Worm (Caenorhabditis elegans) whole organism, late embryonic: ENCODE measurements around the gene mdt-26.

Experiments used
- C08G9.2 ChIP-seq: sonication (generic microtip); optimal IDR thresholded peaks from 2 replicates; lab custom pipeline; 2016; ENCODE audit warnings: mild to moderate bottlenecking, missing genetic modification characterization, moderate library complexity, missing compliant biosample characterization
- C38D4.7 ChIP-seq: fragments of 200-800 bp; sonication (Bioruptor generic); optimal IDR thresholded peaks from 2 replicates; lab custom pipeline; 2018; ENCODE audit warnings: mild to moderate bottlenecking, missing genetic modification characterization, moderate library complexity, missing compliant biosample characterization
- K02D7.2 ChIP-seq: sonication (generic microtip); optimal IDR thresholded peaks from 2 replicates; lab custom pipeline; 2017; ENCODE audit warnings: mild to moderate bottlenecking, missing genetic modification characterization, missing compliant biosample characterization
- ahr-1 ChIP-seq: sonication (generic microtip); optimal IDR thresholded peaks from 2 replicates; lab custom pipeline; 2016; ENCODE audit warnings: missing genetic modification characterization, missing compliant biosample characterization
- ama-1 ChIP-seq: fragments of 150-350 bp; optimal IDR thresholded peaks from 2 replicates; lab custom pipeline; 2014
- ceh-14 ChIP-seq: sonication (generic microtip); optimal IDR thresholded peaks from 2 replicates; lab custom pipeline; 2016; ENCODE audit warnings: missing genotype, missing genetic modification characterization, missing compliant biosample characterization
- ceh-2 ChIP-seq: sonication (generic microtip); optimal IDR thresholded peaks from 2 replicates; lab custom pipeline; 2016; ENCODE audit warnings: missing genotype, missing genetic modification characterization, missing compliant biosample characterization
- ceh-22 ChIP-seq: sonication (generic microtip); optimal IDR thresholded peaks from 2 replicates; lab custom pipeline; 2017; ENCODE audit warnings: missing biosample characterization, missing genetic modification characterization
- ceh-24 ChIP-seq: sonication (generic microtip); optimal IDR thresholded peaks from 2 replicates; lab custom pipeline; 2016; ENCODE audit warnings: mild to moderate bottlenecking, missing genetic modification characterization, missing compliant biosample characterization
- ceh-31 ChIP-seq: sonication (generic microtip); optimal IDR thresholded peaks from 2 replicates; lab custom pipeline; 2016; ENCODE audit warnings: missing genetic modification characterization, missing compliant biosample characterization
- dmd-4 ChIP-seq: sonication (generic microtip); optimal IDR thresholded peaks from 2 replicates; lab custom pipeline; 2016; ENCODE audit warnings: borderline replicate concordance, missing genetic modification characterization, missing compliant biosample characterization
- dve-1 ChIP-seq: sonication (generic microtip); optimal IDR thresholded peaks from 2 replicates; lab custom pipeline; 2017; ENCODE audit warnings: antibody characterized with exemption, mild to moderate bottlenecking, missing genetic modification characterization, missing compliant biosample characterization
- elt-2 ChIP-seq: sonication (generic microtip); optimal IDR thresholded peaks from 2 replicates; lab custom pipeline; 2016; ENCODE audit warnings: missing genetic modification reagents, missing genetic modification characterization, missing compliant biosample characterization
- fax-1 ChIP-seq: sonication (generic microtip); optimal IDR thresholded peaks from 2 replicates; lab custom pipeline; 2016; ENCODE audit warnings: missing genotype, missing genetic modification characterization, missing compliant biosample characterization
- fkh-10 ChIP-seq: fragments of 150-350 bp; optimal IDR thresholded peaks from 2 replicates; lab custom pipeline; 2014; ENCODE audit warnings: missing biosample characterization, missing genetic modification reagents, missing genetic modification characterization
- hlh-13 ChIP-seq: fragments of 200-800 bp; sonication (Bioruptor generic); optimal IDR thresholded peaks from 2 replicates; lab custom pipeline; 2018; ENCODE audit warnings: mild to moderate bottlenecking, missing genetic modification characterization, missing compliant biosample characterization
- hlh-15 ChIP-seq: sonication (generic microtip); optimal IDR thresholded peaks from 2 replicates; lab custom pipeline; 2016; ENCODE audit warnings: missing genetic modification characterization, missing compliant biosample characterization
- hlh-6 ChIP-seq: sonication (generic microtip); optimal IDR thresholded peaks from 2 replicates; lab custom pipeline; 2016; ENCODE audit warnings: missing genotype, missing genetic modification characterization, missing compliant biosample characterization
- hlh-8 ChIP-seq: sonication (generic microtip); optimal IDR thresholded peaks from 2 replicates; lab custom pipeline; 2016; ENCODE audit warnings: missing genotype, missing genetic modification characterization, missing compliant biosample characterization
- lim-6 ChIP-seq: sonication (generic microtip); optimal IDR thresholded peaks from 2 replicates; lab custom pipeline; 2016; ENCODE audit warnings: missing genetic modification characterization, missing compliant biosample characterization
- mec-3 ChIP-seq: sonication (generic microtip); optimal IDR thresholded peaks from 2 replicates; lab custom pipeline; 2016; ENCODE audit warnings: borderline replicate concordance, missing genetic modification characterization, missing compliant biosample characterization
- nfya-1 ChIP-seq: sonication (generic microtip); optimal IDR thresholded peaks from 2 replicates; lab custom pipeline; 2017; ENCODE audit warnings: missing genetic modification characterization, mild to moderate bottlenecking, missing compliant biosample characterization, antibody characterized with exemption, moderate library complexity
- nhr-232 ChIP-seq: sonication (generic microtip); optimal IDR thresholded peaks from 2 replicates; lab custom pipeline; 2016; ENCODE audit warnings: missing genetic modification characterization, missing compliant biosample characterization
- pag-3 ChIP-seq: sonication (generic microtip); optimal IDR thresholded peaks from 2 replicates; lab custom pipeline; 2016; ENCODE audit warnings: missing compliant biosample characterization, missing genetic modification characterization, borderline replicate concordance
- pat-9 ChIP-seq: fragments of 200-800 bp; sonication (Bioruptor generic); optimal IDR thresholded peaks from 2 replicates; lab custom pipeline; 2018; ENCODE audit warnings: mild to moderate bottlenecking, missing genetic modification characterization, moderate library complexity, missing compliant biosample characterization
- pha-2 ChIP-seq: sonication (generic microtip); optimal IDR thresholded peaks from 2 replicates; lab custom pipeline; 2017; ENCODE audit warnings: mild to moderate bottlenecking, missing genetic modification characterization, missing compliant biosample characterization
- pqm-1 ChIP-seq: sonication (generic microtip); optimal IDR thresholded peaks from 2 replicates; lab custom pipeline; 2016; ENCODE audit warnings: missing genetic modification characterization, missing compliant biosample characterization
- ref-2 ChIP-seq: sonication (generic microtip); optimal IDR thresholded peaks from 2 replicates; lab custom pipeline; 2016; ENCODE audit warnings: missing genetic modification characterization, missing compliant biosample characterization
- sdc-2 ChIP-seq: sonication (generic microtip); optimal IDR thresholded peaks from 2 replicates; lab custom pipeline; 2016; ENCODE audit warnings: missing genotype, missing genetic modification characterization, missing compliant biosample characterization
- sox-2 ChIP-seq: fragments of 200-800 bp; sonication (Bioruptor generic); IDR thresholded peaks from 2 replicates; pipeline ENCODE4 v1.3.6; 2022; ENCODE audit warnings: missing genetic modification reagents, missing genetic modification characterization, missing compliant biosample characterization
- sox-4 ChIP-seq: sonication (generic microtip); optimal IDR thresholded peaks from 2 replicates; lab custom pipeline; 2017; ENCODE audit warnings: mild to moderate bottlenecking, missing genetic modification characterization, inconsistent platforms, missing compliant biosample characterization
- syd-9 ChIP-seq: sonication (generic microtip); optimal IDR thresholded peaks from 2 replicates; lab custom pipeline; 2016; ENCODE audit warnings: mild to moderate bottlenecking, missing genetic modification characterization, moderate library complexity, missing compliant biosample characterization
- unc-3 ChIP-seq, 2 experiments: fragments of 200-800 bp in 1 of 2; sonication (Bioruptor generic) in 1 of 2; sonication (generic microtip) in 1 of 2; conservative IDR thresholded peaks in 1 of 2; optimal IDR thresholded peaks in 1 of 2; 2 replicates each; pipeline versions ENCODE4 v1.3.6 to Lab custom; 2016 to 2022; ENCODE audit warnings: missing compliant biosample characterization in 2 of 2, missing genetic modification characterization in 2 of 2, missing genetic modification reagents in 1 of 2
- unc-55 ChIP-seq: sonication (generic microtip); optimal IDR thresholded peaks from 2 replicates; lab custom pipeline; 2017; ENCODE audit warnings: missing biosample characterization, missing genetic modification reagents, missing genetic modification characterization
- zip-5 ChIP-seq: sonication (generic microtip); optimal IDR thresholded peaks from 2 replicates; lab custom pipeline; 2016; ENCODE audit warnings: missing genetic modification characterization, missing compliant biosample characterization

mdt-26 gene

ce11 chrII:5667540-5667939 lies 6.6 kb downstream of the mdt-26 start:
- TF ChIP-seq zip-5 (tag; lab: Kevin White, UChicago) (no peak), lim-6 (no peak), hlh-6 (no peak)

- TF ChIP-seq ceh-2 (no peak), mec-3 (tag; lab: Kevin White, UChicago) (no peak), hlh-13 (no peak), unc-3 (GFP tag; conservative IDR thresholded peaks at IDR 0.05; lab: Robert Waterston, UW) (no peak), unc-3 (tag; optimal IDR thresholded peaks at IDR 0.05; lab: Kevin White, UChicago) (no peak), dmd-4 (tag; lab: Kevin White, UChicago) (no peak), nhr-232 (tag; lab: Kevin White, UChicago) (no peak), hlh-8 (tag; lab: Kevin White, UChicago) (no peak), nfya-1 (tag; lab: Kevin White, UChicago) (no peak), ref-2 (tag; lab: Kevin White, UChicago) (no peak), sdc-2 (no peak), pha-2 (tag; lab: Kevin White, UChicago) (no peak), hlh-15 (tag; lab: Kevin White, UChicago) (no peak), ahr-1 (tag; lab: Kevin White, UChicago) (no peak), ceh-31 (tag; lab: Kevin White, UChicago) (no peak), K02D7.2 (tag; lab: Kevin White, UChicago) (no peak), pat-9 (tag; lab: Kevin White, UChicago) (no peak), ama-1 (lab: Kevin White, UChicago) (no peak), pag-3 (tag; lab: Kevin White, UChicago) (no peak), ceh-24 (tag; lab: Kevin White, UChicago) (no peak), fkh-10 (GFP tag; lab: Kevin White, UChicago) (no peak)
These were observed 7.8 kb downstream of the mdt-26 start, which contains the start of gene C25H3.7 for ce11 chrII:5668830-5669229. C25H3.7 (minus strand) TSS chrII:5668930.

ce11 chrII:5669580-5669979 lies 8.6 kb downstream of the mdt-26 start, which contains the start of gene C25H3.17:
C25H3.17 (minus strand) TSS chrII:5669680.
- no peak for TF ChIP-seq hlh-13
- no peak for TF ChIP-seq nfya-1 (tag; lab: Kevin White, UChicago)
- TF ChIP-seq nhr-232 (tag; lab: Kevin White, UChicago): no peak
- no peak for TF ChIP-seq dve-1
- TF ChIP-seq ceh-14 (tag; lab: Kevin White, UChicago): no peak
- TF ChIP-seq fkh-10 (GFP tag; lab: Kevin White, UChicago): no peak
- TF ChIP-seq syd-9 (tag; lab: Kevin White, UChicago): no peak
- no peak for TF ChIP-seq ama-1 (lab: Kevin White, UChicago)

ce11 chrII:5680703-5681102 lies 19.7 kb downstream of the mdt-26 start, which contains the start of gene flp-27:
flp-27 (plus strand) TSS chrII:5681003.
- TF ChIP-seq fax-1 (tag; lab: Kevin White, UChicago): no peak
- no peak for TF ChIP-seq zip-5 (tag; lab: Kevin White, UChicago)
- no peak for TF ChIP-seq unc-55 (GFP tag; lab: Kevin White, UChicago)
- no peak for TF ChIP-seq sox-2 (GFP tag; lab: Robert Waterston, UW)
- TF ChIP-seq pqm-1: no peak
- TF ChIP-seq pat-9 (tag; lab: Kevin White, UChicago): no peak
- TF ChIP-seq ceh-22 (tag; lab: Kevin White, UChicago): no peak
- TF ChIP-seq C38D4.7 (GFP tag; lab: Kevin White, UChicago): no peak
- no peak for TF ChIP-seq C08G9.2 (tag; lab: Kevin White, UChicago)
- TF ChIP-seq elt-2 (tag; lab: Kevin White, UChicago): no peak
- TF ChIP-seq sox-4 (tag; lab: Kevin White, UChicago): no peak
- TF ChIP-seq ceh-24 (tag; lab: Kevin White, UChicago): no peak
- TF ChIP-seq ceh-2: no peak
